Worm (Caenorhabditis elegans) whole organism, L4 larva: Measurements from ENCODE around the gene C05D11.13.

Experiments used
- F10B5.3 ChIP-seq: sonication (generic microtip); optimal IDR thresholded peaks from 2 replicates; lab custom pipeline; 2016; ENCODE audit warnings: mild to moderate bottlenecking, missing genetic modification characterization, missing compliant biosample characterization
- Y105C5A.15 ChIP-seq: fragments of 200-800 bp; sonication (Bioruptor generic); IDR thresholded peaks from 2 replicates; pipeline ENCODE4 v1.3.6; 2022; ENCODE audit warnings: missing genetic modification characterization, missing compliant biosample characterization
- ZK546.5 ChIP-seq, 2 experiments: sonication (generic microtip); optimal IDR thresholded peaks; 2 replicates each; lab custom pipeline; 2017; ENCODE audit warnings: missing biosample characterization in 2 of 2, missing genetic modification characterization in 2 of 2
- ceh-20 ChIP-seq: fragments of 200-800 bp; sonication (Bioruptor generic); IDR thresholded peaks from 2 replicates; pipeline ENCODE4 v1.3.6; 2022; ENCODE audit warnings: missing genetic modification reagents, missing genetic modification characterization, missing compliant biosample characterization
- ces-1 ChIP-seq: fragments of 150-350 bp; sonication (generic microtip); optimal IDR thresholded peaks from 4 replicates; lab custom pipeline; 2014; ENCODE audit warnings: missing biosample characterization, missing genetic modification reagents, missing genetic modification characterization
- dpl-1 ChIP-seq: fragments of 150-350 bp; optimal IDR thresholded peaks from 2 replicates; lab custom pipeline; 2014; ENCODE audit warnings: missing biosample characterization, missing genetic modification reagents, missing genetic modification characterization
- fkh-10 ChIP-seq: fragments of 150-350 bp; optimal IDR thresholded peaks from 2 replicates; lab custom pipeline; 2014; ENCODE audit warnings: missing biosample characterization, missing genetic modification reagents, missing genetic modification characterization
- lin-39 ChIP-seq: fragments of 150-350 bp; optimal IDR thresholded peaks from 2 replicates; lab custom pipeline; 2014; ENCODE audit warnings: missing biosample characterization, missing genetic modification reagents, missing genetic modification characterization
- mdl-1 ChIP-seq, 2 experiments: fragments of 150-350 bp in 1 of 2; sonication (generic microtip) in 1 of 2; optimal IDR thresholded peaks; 2 replicates each; lab custom pipeline; 2014 to 2017; ENCODE audit warnings: missing biosample characterization in 2 of 2, missing genetic modification characterization in 2 of 2
- nhr-28 ChIP-seq: fragments of 150-350 bp; optimal IDR thresholded peaks from 2 replicates; lab custom pipeline; 2014; ENCODE audit warnings: missing biosample characterization, missing genetic modification characterization
- pha-4 ChIP-seq, 2 experiments: fragments of 150-350 bp in 1 of 2; fragments of 200-800 bp in 1 of 2; sonication (Bioruptor generic) in 1 of 2; IDR thresholded peaks in 1 of 2; optimal IDR thresholded peaks in 1 of 2; 2 replicates each; pipeline versions ENCODE4 v1.3.6 to Lab custom; 2014 to 2022; ENCODE audit warnings: missing genetic modification characterization in 2 of 2, missing genetic modification reagents in 2 of 2, missing biosample characterization in 1 of 2, missing compliant biosample characterization in 1 of 2
- unc-39 ChIP-seq: sonication (generic microtip); optimal IDR thresholded peaks from 2 replicates; lab custom pipeline; 2017; ENCODE audit warnings: missing biosample characterization, missing genetic modification characterization
- unc-62 ChIP-seq, 3 experiments: fragments of 150-350 bp in 1 of 3; sonication (generic microtip); optimal IDR thresholded peaks in 2 of 3; peaks in 1 of 3; 1 replicate in 1 of 3; 2 replicates in 2 of 3; lab custom pipeline; 2014 to 2017; ENCODE audit warnings: missing biosample characterization in 3 of 3, missing genetic modification characterization in 3 of 3, missing genetic modification reagents in 3 of 3, missing genotype in 1 of 3

ce11 chrIII:6396381-6396780 lies 48.0 kb downstream of the C05D11.13 start:
- TF ChIP-seq unc-39 (tag; lab: Kevin White, UChicago), result no peak
- TF ChIP-seq dpl-1 (GFP tag; lab: Kevin White, UChicago), result no peak
- TF ChIP-seq ceh-20 (GFP tag; lab: Robert Waterston, UW), result peak; percentile 34; the same call in 1 of the 2 replicates
- peak in 1 of 2 experiments; percentile 72 for TF ChIP-seq unc-62 (GFP tag; optimal IDR thresholded peaks at IDR 0.05 in 1 of 2; lab: Kevin White, UChicago)
- TF ChIP-seq unc-62 (tag; optimal IDR thresholded peaks at IDR 0.05; lab: Kevin White, UChicago), result no peak
- TF ChIP-seq pha-4 (GFP tag; IDR thresholded peaks at IDR 0.05; lab: Robert Waterston, UW), result no peak
- TF ChIP-seq pha-4 (tag; optimal IDR thresholded peaks at IDR 0.05; lab: Kevin White, UChicago), result no peak
- TF ChIP-seq lin-39, result no peak
- TF ChIP-seq ZK546.5 (tag; optimal IDR thresholded peaks at IDR 0.05; lab: Kevin White, UChicago), result no peak
- no peak for TF ChIP-seq Y105C5A.15 (GFP tag; lab: Robert Waterston, UW)
- peak; percentile 59 for TF ChIP-seq nhr-28
- no peak for TF ChIP-seq F10B5.3 (tag; lab: Kevin White, UChicago)
- peak in 1 of 2 experiments; percentile 76 for TF ChIP-seq mdl-1 (tag; optimal IDR thresholded peaks at IDR 0.05; lab: Kevin White, UChicago)
- no peak for TF ChIP-seq fkh-10 (GFP tag; lab: Kevin White, UChicago)
- TF ChIP-seq ces-1, result no peak
